Worm (Caenorhabditis elegans): ENCODE results near the gene M04D8.4.
"Not testable (repeated sequence)": the region's sequence is repeated elsewhere in the genome, so short reads cannot be mapped to it uniquely, and the experiment has no call there.

The M04D8.4 gene

ce11 chrIII:10056033-10056432, 25.6 kb upstream of the M04D8.4 start, which contains the start of gene T16G12.10:
T16G12.10 (minus strand) TSS chrIII:10056133.
- no peak for TF ChIP-seq hmg-4 (GFP tag; optimal IDR thresholded peaks at IDR 0.05)
- no peak for TF ChIP-seq F13C5.2 (tag; optimal IDR thresholded peaks at IDR 0.05)
- TF ChIP-seq scrt-1 (GFP tag; IDR thresholded peaks at IDR 0.05), result no peak
- no peak for TF ChIP-seq aly-1 (tag; optimal IDR thresholded peaks at IDR 0.05)
- no peak for TF ChIP-seq hmbx-1 (tag; optimal IDR thresholded peaks at IDR 0.05)
- no peak for TF ChIP-seq tra-4 (tag; optimal IDR thresholded peaks at IDR 0.05)
- TF ChIP-seq pes-1 (GFP tag; IDR thresholded peaks at IDR 0.05), result no peak
- no peak for TF ChIP-seq ama-1 (optimal IDR thresholded peaks at IDR 0.05)

- TF ChIP-seq hnd-1, F13C5.2, aly-1 (tag; optimal IDR thresholded peaks at IDR 0.05): not testable (repeated sequence)
Observed at ce11 chrIII:10053312-10053711, 22.9 kb upstream of the M04D8.4 start, which contains the start of gene T16G12.12. T16G12.12 (plus strand) TSS chrIII:10053612.

- TF ChIP-seq tbx-37 (GFP tag; conservative IDR thresholded peaks at IDR 0.05); pes-1 (GFP tag; IDR thresholded peaks at IDR 0.05); flt-1 (GFP tag; IDR thresholded peaks at IDR 0.05): not testable (repeated sequence)
Observed at ce11 chrIII:10050321-10050720, 19.9 kb upstream of the M04D8.4 start, which contains the start of gene T16G12.3. T16G12.3 (plus strand) TSS chrIII:10050621.

DNA sequence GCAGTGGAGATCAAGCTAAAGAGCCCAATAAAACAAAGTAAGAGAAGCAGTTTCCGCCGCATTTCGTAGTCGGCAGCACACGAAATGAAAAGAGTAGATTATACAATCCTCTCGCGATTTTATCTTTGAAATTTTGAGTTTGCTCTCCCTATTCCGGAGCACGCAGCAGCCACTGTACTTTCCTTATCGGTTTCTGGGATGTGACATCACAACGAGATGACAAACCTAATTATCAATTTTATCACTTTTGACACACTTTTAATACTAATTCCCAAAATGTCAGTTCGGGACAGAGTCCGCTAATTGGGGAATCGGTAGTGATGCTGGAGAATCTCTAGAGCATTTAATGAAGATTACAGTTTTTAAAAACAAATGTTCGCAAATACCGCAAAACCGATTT, 19.2 kb upstream of the M04D8.4 start, which contains the start of gene T16G12.1:
TSS of gene T16G12.1 (minus strand) at position 176 of the 400 bp plus-strand sequence.
- TF ChIP-seq tbx-37 (GFP tag; conservative IDR thresholded peaks at IDR 0.05) (no peak), sea-1 (GFP tag; conservative IDR thresholded peaks at IDR 0.05) (no peak), ets-7 (tag; optimal IDR thresholded peaks at IDR 0.05) (no peak), F13C5.2 (tag; optimal IDR thresholded peaks at IDR 0.05) (no peak), aly-1 (tag; optimal IDR thresholded peaks at IDR 0.05) (no peak), hnd-1 (tag; optimal IDR thresholded peaks at IDR 0.05) (no peak)

DNA sequence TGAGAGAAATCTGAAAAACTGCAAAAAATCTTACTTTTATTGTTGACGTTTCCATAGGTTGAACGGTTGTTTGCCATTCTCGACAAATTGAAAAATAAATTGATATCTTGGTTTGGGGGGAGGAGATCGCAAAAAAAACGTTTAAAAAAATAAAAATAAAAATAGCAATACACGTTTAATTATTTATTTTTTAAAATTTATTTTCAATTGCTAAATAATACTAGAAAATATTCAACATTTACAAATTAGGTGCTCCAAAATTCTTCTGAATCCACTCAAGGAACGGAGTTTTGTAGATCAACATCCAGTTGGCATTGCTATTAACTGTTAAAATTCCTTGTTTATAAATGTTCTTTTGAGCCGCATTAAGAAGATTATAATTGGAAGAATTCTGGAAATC, 9.6 kb upstream of the M04D8.4 start, which contains the start of gene T16G12.7:
TSS of gene T16G12.7 (minus strand) at position 101 of the 400 bp plus-strand sequence.
- TF ChIP-seq ama-1 (optimal IDR thresholded peaks at IDR 0.05) (no peak), hmbx-1 (tag; optimal IDR thresholded peaks at IDR 0.05) (no peak), scrt-1 (GFP tag; IDR thresholded peaks at IDR 0.05) (no peak), tra-4 (tag; optimal IDR thresholded peaks at IDR 0.05) (no peak), sea-1 (GFP tag; conservative IDR thresholded peaks at IDR 0.05) (no peak), B0310.2 (tag; optimal IDR thresholded peaks at IDR 0.05) (no peak), F13C5.2 (tag; optimal IDR thresholded peaks at IDR 0.05) (no peak), ceh-13 (GFP tag; optimal IDR thresholded peaks at IDR 0.05) (no peak), tbx-11 (GFP tag; IDR thresholded peaks at IDR 0.05) (no peak), ceh-36 (tag; optimal IDR thresholded peaks at IDR 0.05) (no peak)

DNA sequence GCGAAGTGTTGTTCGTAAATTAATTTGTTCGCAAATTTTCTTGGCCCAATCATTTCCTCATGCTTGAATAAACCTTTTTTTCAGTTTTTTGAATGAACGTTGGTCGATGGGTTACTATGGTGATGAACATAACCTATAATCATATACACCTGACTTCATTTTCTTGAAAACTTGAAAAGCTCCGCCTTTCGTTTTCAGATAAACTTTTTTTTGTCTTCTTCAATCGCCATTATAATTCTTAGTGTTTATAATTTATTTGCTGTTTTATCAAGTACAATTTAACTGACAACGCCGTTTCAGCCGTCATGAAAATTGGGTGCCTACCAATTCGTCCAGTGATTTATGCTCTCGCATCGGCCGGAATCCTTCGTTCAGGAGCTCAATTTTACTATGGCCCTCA, 6.7 kb upstream of the M04D8.4 start, which contains the start of gene M04D8.7:
TSS of gene M04D8.7 (plus strand) at position 301 of the 400 bp plus-strand sequence.
- no peak for TF ChIP-seq hmbx-1 (tag; optimal IDR thresholded peaks at IDR 0.05)
- TF ChIP-seq ceh-36 (tag; optimal IDR thresholded peaks at IDR 0.05), result no peak
- no peak for TF ChIP-seq F13C5.2 (tag; optimal IDR thresholded peaks at IDR 0.05)
- TF ChIP-seq hnd-1 (tag; optimal IDR thresholded peaks at IDR 0.05), result no peak
- no peak for TF ChIP-seq sea-1 (GFP tag; conservative IDR thresholded peaks at IDR 0.05)

- TF ChIP-seq flt-1 (GFP tag; IDR thresholded peaks at IDR 0.05), result no peak
- no peak for TF ChIP-seq F13C5.2 (tag; optimal IDR thresholded peaks at IDR 0.05)
- TF ChIP-seq aly-1 (tag; optimal IDR thresholded peaks at IDR 0.05), result no peak
Observed at ce11 chrIII:10035783-10036182, 5.3 kb upstream of the M04D8.4 start, which contains the start of gene xbx-3. xbx-3 (plus strand) TSS chrIII:10035945.

- TF ChIP-seq aly-1 (tag; optimal IDR thresholded peaks at IDR 0.05) (no peak), scrt-1 (GFP tag; IDR thresholded peaks at IDR 0.05) (no peak), tra-4 (tag; optimal IDR thresholded peaks at IDR 0.05) (no peak), tbx-11 (GFP tag; IDR thresholded peaks at IDR 0.05) (no peak), F13C5.2 (tag; optimal IDR thresholded peaks at IDR 0.05) (no peak), B0310.2 (tag; optimal IDR thresholded peaks at IDR 0.05) (no peak), ceh-13 (GFP tag; optimal IDR thresholded peaks at IDR 0.05) (no peak), ceh-36 (tag; optimal IDR thresholded peaks at IDR 0.05) (no peak), ama-1 (optimal IDR thresholded peaks at IDR 0.05) (no peak)
Observed at ce11 chrIII:10033881-10034280, 3.4 kb upstream of the M04D8.4 start, which contains the start of gene M04D8.8. M04D8.8 (plus strand) TSS chrIII:10034181.

- TF ChIP-seq tra-4 (tag; optimal IDR thresholded peaks at IDR 0.05), result no peak
- no peak for TF ChIP-seq sea-1 (GFP tag; conservative IDR thresholded peaks at IDR 0.05)
- TF ChIP-seq F13C5.2 (tag; optimal IDR thresholded peaks at IDR 0.05), result no peak
Observed at ce11 chrIII:10033213-10033612, 2.8 kb upstream of the M04D8.4 start, which contains the start of gene M04D8.5. M04D8.5 (minus strand) TSS chrIII:10033313.
